Fruit fly (Drosophila melanogaster): ENCODE results near the gene Ten-a.
A peak's percentile ranks its signal among the peaks of the same experiment; 100 is the strongest.

Gene Ten-a

dm6 chrX:12006678-12007441, 36.6 kb upstream of the Ten-a start, which contains the start of gene CG1806 (continued):
- TF ChIP-seq H15 (GFP tag; IDR thresholded peaks at IDR 0.05) (no peak), CG15696 (tag; optimal IDR thresholded peaks at IDR 0.05) (no peak), Hmr (GFP tag; optimal IDR thresholded peaks at IDR 0.05) (no peak), Bdp1 (GFP tag; optimal IDR thresholded peaks at IDR 0.05) (no peak), wdn (GFP tag; IDR thresholded peaks at IDR 0.05) (peak; percentile 30; the same call in 1 of the 2 replicates), lbe (GFP tag; optimal IDR thresholded peaks at IDR 0.05) (peak; percentile 58), CG1529 (GFP tag; optimal IDR thresholded peaks at IDR 0.05) (no peak), hkb (optimal IDR thresholded peaks at IDR 0.05) (no peak), hkb (GFP tag; IDR thresholded peaks at IDR 0.05) (peak; percentile 53; the same call in 1 of the 2 replicates), Dp (GFP tag; optimal IDR thresholded peaks at IDR 0.05) (no peak), ham (GFP tag; IDR thresholded peaks at IDR 0.05) (no peak), run (tag; optimal IDR thresholded peaks at IDR 0.05) (no peak), Lhr (GFP tag; optimal IDR thresholded peaks at IDR 0.05) (no peak), Elba2 (GFP tag; optimal IDR thresholded peaks at IDR 0.05) (no peak), CG32767 (GFP tag; IDR thresholded peaks at IDR 0.05) (no peak), yki (optimal IDR thresholded peaks at IDR 0.05) (peak; percentile 94), psq (GFP tag; optimal IDR thresholded peaks at IDR 0.05) (no peak), chinmo (GFP tag; IDR thresholded peaks at IDR 0.05; ENCODE audit: partially characterized antibody) (0 out of 4 replicates have a peak, but pooled peaks have one; percentile 54), CG11723 (GFP tag; optimal IDR thresholded peaks at IDR 0.05) (no peak), dmrt11E (tag; optimal IDR thresholded peaks at IDR 0.05) (no peak), so (GFP tag; IDR thresholded peaks at IDR 0.05) (peak; percentile 56; the same call in 1 of the 3 replicates), CG9817 (tag; optimal IDR thresholded peaks at IDR 0.05) (no peak), CG2889 (GFP tag; IDR thresholded peaks at IDR 0.05) (no peak), fu2 (GFP tag; optimal IDR thresholded peaks at IDR 0.05) (no peak), ro (GFP tag; IDR thresholded peaks at IDR 0.05) (no peak), corto (GFP tag; optimal IDR thresholded peaks at IDR 0.05) (peak; percentile 36), Hr39 (optimal IDR thresholded peaks at IDR 0.05) (no peak), slbo (GFP tag; IDR thresholded peaks at IDR 0.05) (no peak), MESR4 (GFP tag; optimal IDR thresholded peaks at IDR 0.05) (no peak), CG1792 (GFP tag; optimal IDR thresholded peaks at IDR 0.05) (no peak), BEAF-32 (GFP tag; optimal IDR thresholded peaks at IDR 0.05) (no peak), unc-4 (GFP tag; IDR thresholded peaks at IDR 0.05; ENCODE audit: partially characterized antibody) (peak; percentile 34; the same call in 1 of the 2 replicates), gsb (GFP tag; IDR thresholded peaks at IDR 0.05) (no peak), jigr1 (GFP tag; IDR thresholded peaks at IDR 0.05) (no peak), trem (tag; optimal IDR thresholded peaks at IDR 0.05) (no peak), tup (GFP tag; optimal IDR thresholded peaks at IDR 0.05) (no peak), Fer1 (GFP tag; optimal IDR thresholded peaks at IDR 0.05) (peak; percentile 22), CG10431 (GFP tag; optimal IDR thresholded peaks at IDR 0.05) (no peak), CG12744 (GFP tag; optimal IDR thresholded peaks at IDR 0.05) (no peak), CG9932 (GFP tag; IDR thresholded peaks at IDR 0.05) (0 out of 2 replicates have a peak, but pooled peaks have one; percentile 14), CG2120 (GFP tag; optimal IDR thresholded peaks at IDR 0.05) (no peak), Hand (GFP tag; optimal IDR thresholded peaks at IDR 0.05) (no peak), Sox100B (GFP tag; optimal IDR thresholded peaks at IDR 0.05) (no peak), CG12104 (GFP tag; optimal IDR thresholded peaks at IDR 0.05) (no peak), toy (GFP tag; IDR thresholded peaks at IDR 0.05) (no peak), HmgD (GFP tag; optimal IDR thresholded peaks at IDR 0.05) (no peak), Dref (GFP tag; IDR thresholded peaks at IDR 0.05) (no peak), CG7839 (tag; optimal IDR thresholded peaks at IDR 0.05) (peak; percentile 10), CG12659 (GFP tag; optimal IDR thresholded peaks at IDR 0.05) (no peak), lilli (GFP tag; optimal IDR thresholded peaks at IDR 0.05) (no peak), sna (GFP tag; IDR thresholded peaks at IDR 0.05; ENCODE audit: partially characterized antibody) (0 out of 2 replicates have a peak, but pooled peaks have one; percentile 33)
